Worm (Caenorhabditis elegans) whole organism, dauer: Measurements from ENCODE around the gene F15E6.5.

Experiments
- unc-62 ChIP-seq: sonication (generic microtip); optimal IDR thresholded peaks from 2 replicates; lab custom pipeline; 2017; ENCODE audit warnings: missing biosample characterization, missing genetic modification reagents, missing genetic modification characterization

F15E6.5 gene

ce11 chrIV:4319473-4319872, 30.1 kb downstream of the F15E6.5 start:
- no peak for TF ChIP-seq unc-62 (GFP tag; lab: Kevin White, UChicago)

- TF ChIP-seq unc-62 (GFP tag; lab: Kevin White, UChicago): no peak
These were observed 37.1 kb downstream of the F15E6.5 start, which contains the start of gene trpl-2 for ce11 chrIV:4326445-4326844. Gene trpl-2 (plus strand): TSS chrIV:4326654.

- no peak for TF ChIP-seq unc-62 (GFP tag; lab: Kevin White, UChicago)
These were observed 46.9 kb downstream of the F15E6.5 start, which contains the start of the genes W03B1.3 and oac-51 for ce11 chrIV:4336139-4336851. Gene W03B1.3 (minus strand): TSS chrIV:4336239. Gene oac-51 (plus strand): TSS chrIV:4336801.

ce11 chrIV:4338217-4338616, 48.9 kb downstream of the F15E6.5 start:
- no peak for TF ChIP-seq unc-62 (GFP tag; lab: Kevin White, UChicago)
